Worm (Caenorhabditis elegans): ENCODE results near the gene Y71H2AM.25.

- TF ChIP-seq hlh-30 (tag; optimal IDR thresholded peaks at IDR 0.05; ENCODE audit: insufficient read depth) = no peak
- no peak for TF ChIP-seq dmd-4 (tag; optimal IDR thresholded peaks at IDR 0.05; ENCODE audit: borderline replicate concordance)
- TF ChIP-seq rnt-1 (tag; optimal IDR thresholded peaks at IDR 0.05) = no peak
- TF ChIP-seq ceh-14 (tag; optimal IDR thresholded peaks at IDR 0.05) = no peak
- TF ChIP-seq pqm-1 (tag; optimal IDR thresholded peaks at IDR 0.05) = no peak
- TF ChIP-seq ceh-9 (tag; optimal IDR thresholded peaks at IDR 0.05) = no peak
- no peak for TF ChIP-seq pat-9 (tag; optimal IDR thresholded peaks at IDR 0.05)
- TF ChIP-seq pha-4 (tag; optimal IDR thresholded peaks at IDR 0.05) = no peak
Observed at ce11 chrIII:2834998-2835397, 32.7 kb downstream of the Y71H2AM.25 start.

Measured in whole organism, late embryonic.